Worm (Caenorhabditis elegans): ENCODE results near the gene ZK867.2.
A peak's percentile ranks its signal among the peaks of the same experiment; 100 is the strongest.

Gene ZK867.2

DNA sequence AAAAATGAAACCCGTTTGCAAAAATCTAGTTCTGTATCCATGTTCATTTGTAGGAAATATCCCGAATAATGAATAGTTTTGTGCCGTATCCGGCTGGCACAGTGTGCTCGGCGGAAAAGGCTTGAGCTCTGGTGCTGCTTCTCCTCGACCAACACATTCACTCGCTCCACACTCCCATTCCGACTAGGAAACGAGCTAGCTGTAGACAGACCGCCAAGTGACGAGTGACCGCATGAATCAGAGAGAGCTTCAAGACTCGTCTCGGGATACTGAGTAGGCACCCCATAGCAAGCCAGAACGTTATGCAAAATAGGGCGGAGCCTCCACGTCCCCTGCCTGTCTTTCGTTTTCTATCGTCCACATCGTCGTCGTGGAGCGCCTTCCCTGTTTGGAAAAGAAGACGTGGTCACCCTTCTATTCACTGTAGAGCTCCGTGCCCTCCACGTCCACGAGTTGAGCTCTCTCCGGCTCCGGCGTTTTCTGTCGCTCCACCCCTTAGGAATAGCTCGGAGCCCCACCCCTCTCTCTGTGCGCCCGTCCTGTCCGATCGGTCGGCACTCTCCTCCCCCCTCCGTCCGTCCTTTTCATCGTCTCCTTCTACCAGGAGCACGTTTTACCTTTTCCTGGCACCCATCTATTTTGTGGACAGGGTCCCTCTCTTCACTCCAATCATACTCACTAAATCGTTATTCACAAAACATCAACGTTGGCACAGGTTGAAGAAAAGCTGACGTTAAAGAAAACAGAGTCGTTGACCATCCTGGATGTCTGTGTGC lies 11.4 kb downstream of the ZK867.2 start, which contains the start of gene syd-9 (continued):
- TF ChIP-seq ceh-91 (GFP tag; IDR thresholded peaks at IDR 0.05) (no peak), ekl-4 (GFP tag; IDR thresholded peaks at IDR 0.05) (peak; percentile 23; the same call in 1 of the 2 replicates), him-1 (tag; optimal IDR thresholded peaks at IDR 0.05) (no peak), tlf-1 (GFP tag; optimal IDR thresholded peaks at IDR 0.05) (no peak), egrh-3 (GFP tag; IDR thresholded peaks at IDR 0.05) (peak; percentile 76; the same call in 1 of the 2 replicates), efl-1 (GFP tag; optimal IDR thresholded peaks at IDR 0.05) (no peak), zim-3 (tag; optimal IDR thresholded peaks at IDR 0.05) (peak; percentile 63), mes-4 (tag; optimal IDR thresholded peaks at IDR 0.05) (no peak), ceh-40 (GFP tag; IDR thresholded peaks at IDR 0.05) (no peak), ztf-26 (tag; optimal IDR thresholded peaks at IDR 0.05) (no peak), die-1 (tag; optimal IDR thresholded peaks at IDR 0.05) (no peak), F37B4.10 (GFP tag; IDR thresholded peaks at IDR 0.05) (no peak), nfyb-1 (GFP tag; IDR thresholded peaks at IDR 0.05) (0 out of 2 replicates have a peak, but pooled peaks have one; percentile 25), B0019.2 (GFP tag; conservative IDR thresholded peaks at IDR 0.05) (no peak), hrde-1 (tag; optimal IDR thresholded peaks at IDR 0.05; ENCODE audit: borderline replicate concordance) (no peak), C06A6.2 (GFP tag; conservative IDR thresholded peaks at IDR 0.05) (no peak), lin-26 (GFP tag; IDR thresholded peaks at IDR 0.05) (0 out of 2 replicates have a peak, but pooled peaks have one; percentile 16)

DNA sequence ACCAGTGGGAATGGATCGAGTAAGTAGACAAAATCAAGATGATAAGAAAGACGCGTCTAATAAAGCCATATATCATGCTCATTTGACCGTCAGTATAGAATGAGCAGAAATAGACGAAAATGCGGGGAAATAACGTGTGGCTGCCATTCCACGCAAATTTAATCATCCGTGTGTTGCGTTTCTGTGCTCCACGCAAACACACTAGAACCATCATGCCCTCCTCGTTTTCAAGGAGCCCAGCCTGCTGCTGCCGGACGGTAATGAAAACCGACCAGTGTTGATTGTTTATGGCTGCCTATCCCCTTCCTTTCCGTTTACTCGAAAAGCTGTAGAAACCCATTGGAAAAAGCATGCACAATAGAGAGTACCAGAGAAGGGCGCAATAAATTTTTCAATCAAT lies 13.7 kb downstream of the ZK867.2 start:
- no peak for TF ChIP-seq rpc-1 (optimal IDR thresholded peaks at IDR 0.05)
- TF ChIP-seq rpc-1 (tag; optimal IDR thresholded peaks at IDR 0.05) = no peak
- peak; percentile 33; the same call in 1 of the 2 replicates for TF ChIP-seq nfyb-1 (GFP tag; IDR thresholded peaks at IDR 0.05)

DNA sequence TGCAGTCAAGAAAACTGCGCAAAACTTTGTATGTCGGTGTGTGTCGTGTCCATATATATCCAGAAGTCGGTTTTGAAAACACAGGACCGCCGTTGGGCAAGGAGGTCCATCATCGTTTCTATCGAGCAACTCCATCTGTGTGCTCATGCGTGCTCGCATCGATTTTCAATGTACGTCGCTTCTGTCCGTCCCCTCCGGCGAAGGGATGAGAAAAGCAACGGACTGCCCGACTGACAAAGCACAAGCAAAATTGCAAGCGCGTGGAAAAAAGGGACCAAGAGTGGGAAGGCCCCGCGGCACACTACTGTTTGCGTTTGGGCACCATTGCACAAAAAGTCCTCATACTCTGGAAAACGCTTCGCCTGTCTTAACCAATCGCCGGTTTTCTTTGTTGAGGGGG lies 15.9 kb downstream of the ZK867.2 start:
- no peak for TF ChIP-seq F39B2.1 (GFP tag; IDR thresholded peaks at IDR 0.05)
- peak; percentile 6 for TF ChIP-seq ceh-27 (GFP tag; optimal IDR thresholded peaks at IDR 0.05)
- no peak for TF ChIP-seq ztf-28 (GFP tag; IDR thresholded peaks at IDR 0.05)
- peak; percentile 63 for TF ChIP-seq zfh-2 (GFP tag; conservative IDR thresholded peaks at IDR 0.05)
- no peak for TF ChIP-seq madf-6 (GFP tag; IDR thresholded peaks at IDR 0.05)
- TF ChIP-seq K12H6.12 (tag; optimal IDR thresholded peaks at IDR 0.05) = peak; percentile 11
- TF ChIP-seq cebp-1 (GFP tag; IDR thresholded peaks at IDR 0.05) = no peak
- TF ChIP-seq cebp-1 (tag; optimal IDR thresholded peaks at IDR 0.05) = peak; percentile 14
- no peak for TF ChIP-seq pha-4 (tag; optimal IDR thresholded peaks at IDR 0.05)
- TF ChIP-seq ceh-91 (GFP tag; IDR thresholded peaks at IDR 0.05) = no peak

DNA sequence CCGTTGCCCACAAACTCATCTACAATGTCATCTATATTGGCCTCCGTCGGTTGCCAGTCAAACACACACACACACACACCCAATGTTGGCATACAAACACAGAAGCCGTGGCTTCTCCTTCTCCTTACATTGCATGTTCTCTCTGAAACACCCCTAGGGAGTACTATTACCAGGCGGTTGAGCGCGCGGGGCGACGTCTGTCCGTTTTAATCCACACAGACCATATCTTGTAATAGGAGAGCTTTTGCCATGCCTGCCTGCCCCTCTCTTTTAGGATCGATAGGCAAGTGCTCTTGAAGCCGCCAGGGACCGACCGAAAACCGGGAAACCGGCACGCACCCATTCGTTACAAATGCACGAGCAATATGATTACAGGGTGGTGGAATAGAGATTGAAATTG lies 18.0 kb downstream of the ZK867.2 start:
- TF ChIP-seq attf-3 (GFP tag; conservative IDR thresholded peaks at IDR 0.05) = 0 out of 2 replicates have a peak, but pooled peaks have one; percentile 11
- TF ChIP-seq zfh-2 (GFP tag; conservative IDR thresholded peaks at IDR 0.05) = 0 out of 2 replicates have a peak, but pooled peaks have one; percentile 33
- TF ChIP-seq hlh-12 (tag; optimal IDR thresholded peaks at IDR 0.05) = no peak
- 0 out of 2 replicates have a peak, but pooled peaks have one; percentile 9 for TF ChIP-seq F33H1.4 (GFP tag; IDR thresholded peaks at IDR 0.05)
- TF ChIP-seq C06A6.2 (GFP tag; conservative IDR thresholded peaks at IDR 0.05) = no peak

DNA sequence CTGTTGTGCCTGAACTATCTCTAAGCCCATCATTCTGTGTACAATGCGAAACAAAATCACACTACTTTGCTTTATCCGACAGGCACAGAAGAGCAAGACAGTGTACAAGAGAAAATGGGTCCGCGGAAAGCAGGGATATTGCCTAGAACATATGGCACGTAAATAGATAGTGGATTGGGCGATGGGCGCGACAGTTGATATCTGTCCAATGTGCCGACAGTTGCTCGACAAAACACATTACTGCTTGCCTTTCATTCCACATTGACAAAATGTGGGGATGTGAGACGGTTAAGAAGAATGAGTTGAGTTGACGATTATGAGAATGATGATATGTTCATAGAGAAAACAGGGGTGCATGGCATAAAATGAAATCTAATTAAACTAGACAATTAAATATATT lies 18.5 kb downstream of the ZK867.2 start:
- no peak for TF ChIP-seq sptf-2 (GFP tag; optimal IDR thresholded peaks at IDR 0.05)
- TF ChIP-seq F37B4.10 (GFP tag; IDR thresholded peaks at IDR 0.05) = 0 out of 2 replicates have a peak, but pooled peaks have one; percentile 22
